Fruit fly (Drosophila melanogaster) whole organism, prepupa: ENCODE data around the gene HDAC6.

ENCODE experiments used
- CG10669 ChIP-seq: fragments of 200-800 bp; sonication (Bioruptor generic); optimal IDR thresholded peaks from 3 replicates; lab custom pipeline; 2018; ENCODE audit warnings: missing biosample characterization, mild to moderate bottlenecking, missing genetic modification characterization, moderate library complexity
- CG11294 ChIP-seq: fragments of 200-800 bp; sonication (Bioruptor generic); IDR thresholded peaks from 2 replicates; pipeline ENCODE4 v1.3.6; 2022; ENCODE audit warnings: missing biosample characterization, missing genetic modification characterization
- CG11762 ChIP-seq: fragments of 200-800 bp; sonication (Bioruptor generic); optimal IDR thresholded peaks from 3 replicates; lab custom pipeline; 2016; ENCODE audit warnings: missing biosample characterization, missing genetic modification characterization; ENCODE audit not compliant: insufficient read depth
- CG1621 ChIP-seq: fragments of 200-800 bp; sonication (Bioruptor generic); optimal IDR thresholded peaks from 3 replicates; lab custom pipeline; 2018; ENCODE audit warnings: missing biosample characterization, mild to moderate bottlenecking, missing genetic modification characterization
- CG3032 ChIP-seq: fragments of 200-800 bp; optimal IDR thresholded peaks from 2 replicates; lab custom pipeline; 2019; ENCODE audit warnings: missing biosample characterization, mild to moderate bottlenecking, missing genetic modification characterization, moderate library complexity
- CG31627 ChIP-seq: fragments of 200-800 bp; sonication (Bioruptor generic); optimal IDR thresholded peaks from 3 replicates; lab custom pipeline; 2016; ENCODE audit warnings: missing biosample characterization, missing genetic modification characterization
- CG3919 ChIP-seq: fragments of 200-800 bp; sonication (Bioruptor generic); optimal IDR thresholded peaks from 3 replicates; lab custom pipeline; 2016; ENCODE audit warnings: missing biosample characterization, missing genetic modification characterization
- CG6276 ChIP-seq: fragments of 200-800 bp; sonication (Bioruptor generic); optimal IDR thresholded peaks from 2 replicates; lab custom pipeline; 2017; ENCODE audit warnings: missing biosample characterization, mild to moderate bottlenecking, missing genetic modification characterization
- CG6808 ChIP-seq: fragments of 200-800 bp; sonication (Bioruptor generic); optimal IDR thresholded peaks from 3 replicates; lab custom pipeline; 2017; ENCODE audit warnings: missing biosample characterization, missing genetic modification characterization, mild to moderate bottlenecking, moderate library complexity, missing genetic modification reagents
- CG6854 ChIP-seq: fragments of 200-800 bp; sonication (Bioruptor generic); optimal IDR thresholded peaks from 2 replicates; lab custom pipeline; 2017; ENCODE audit warnings: missing biosample characterization, mild to moderate bottlenecking, missing genetic modification characterization
- CG8319 ChIP-seq: fragments of 200-800 bp; sonication (Bioruptor generic); optimal IDR thresholded peaks from 3 replicates; lab custom pipeline; 2016; ENCODE audit warnings: missing biosample characterization, missing genetic modification characterization
- Eip78C ChIP-seq: fragments of 200-800 bp; sonication (Bioruptor generic); peaks from one replicate; lab custom pipeline; 2016; ENCODE audit warnings: missing biosample characterization, missing genetic modification characterization
- Eip93F ChIP-seq: fragments of 200-800 bp; sonication (Bioruptor generic); optimal IDR thresholded peaks from 2 replicates; lab custom pipeline; 2016; ENCODE audit warnings: missing biosample characterization, mild to moderate bottlenecking, missing genetic modification characterization
- Ets96B ChIP-seq: fragments of 200-800 bp; optimal IDR thresholded peaks from 2 replicates; lab custom pipeline; 2019; ENCODE audit warnings: missing biosample characterization, mild to moderate bottlenecking, missing genetic modification characterization, moderate library complexity
- Hr38 ChIP-seq: sonication (Bioruptor generic); optimal IDR thresholded peaks from 2 replicates; lab custom pipeline; 2016; ENCODE audit warnings: missing biosample characterization, missing genetic modification characterization
- Hr4 ChIP-seq: fragments of 200-800 bp; sonication (Bioruptor generic); optimal IDR thresholded peaks from 3 replicates; lab custom pipeline; 2016; ENCODE audit warnings: missing biosample characterization, missing genetic modification characterization
- Lpt ChIP-seq: fragments of 200-800 bp; sonication (Bioruptor generic); optimal IDR thresholded peaks from 3 replicates; lab custom pipeline; 2016; ENCODE audit warnings: missing biosample characterization, missing genetic modification characterization
- OdsH ChIP-seq: fragments of 200-800 bp; sonication (Bioruptor generic); optimal IDR thresholded peaks from 3 replicates; lab custom pipeline; 2016; ENCODE audit warnings: missing biosample characterization, missing genetic modification characterization
- Smox ChIP-seq: fragments of 200-800 bp; sonication (Bioruptor generic); optimal IDR thresholded peaks from 3 replicates; lab custom pipeline; 2016; ENCODE audit warnings: missing biosample characterization, missing genetic modification characterization
- Sox102F ChIP-seq: fragments of 200-800 bp; sonication (Bioruptor generic); optimal IDR thresholded peaks from 2 replicates; lab custom pipeline; 2016; ENCODE audit warnings: missing biosample characterization, mild to moderate bottlenecking, missing genetic modification characterization
- Sox14 ChIP-seq: fragments of 200-800 bp; sonication (Bioruptor generic); optimal IDR thresholded peaks from 3 replicates; lab custom pipeline; 2016; ENCODE audit warnings: missing biosample characterization, missing genetic modification characterization
- Sox15 ChIP-seq: fragments of 200-800 bp; sonication (Bioruptor generic); optimal IDR thresholded peaks from 3 replicates; lab custom pipeline; 2016; ENCODE audit warnings: missing biosample characterization, missing genetic modification characterization
- achi ChIP-seq: fragments of 200-800 bp; sonication (Bioruptor generic); optimal IDR thresholded peaks from 3 replicates; lab custom pipeline; 2016; ENCODE audit warnings: missing biosample characterization, missing genetic modification characterization
- acj6 ChIP-seq: fragments of 200-800 bp; sonication (Bioruptor generic); optimal IDR thresholded peaks from 3 replicates; lab custom pipeline; 2016; ENCODE audit warnings: missing biosample characterization, missing genetic modification characterization
- cyc ChIP-seq: fragments of 200-800 bp; sonication (Bioruptor generic); optimal IDR thresholded peaks from 3 replicates; lab custom pipeline; 2016; ENCODE audit warnings: missing biosample characterization, missing genetic modification characterization
- dac ChIP-seq: fragments of 200-800 bp; sonication (Bioruptor generic); optimal IDR thresholded peaks from 2 replicates; lab custom pipeline; 2017; ENCODE audit warnings: missing biosample characterization, mild to moderate bottlenecking, missing genetic modification characterization
- eg ChIP-seq: fragments of 200-800 bp; sonication (Bioruptor generic); IDR thresholded peaks from 3 replicates; pipeline ENCODE4 v1.3.6; 2022; ENCODE audit warnings: missing biosample characterization, missing genetic modification characterization
- esn ChIP-seq: fragments of 200-800 bp; sonication (Bioruptor generic); optimal IDR thresholded peaks from 2 replicates; lab custom pipeline; 2016; ENCODE audit warnings: missing biosample characterization, mild to moderate bottlenecking, missing genetic modification characterization, moderate library complexity
- fd59A ChIP-seq: fragments of 200-800 bp; sonication (Bioruptor generic); optimal IDR thresholded peaks from 2 replicates; lab custom pipeline; 2017; ENCODE audit warnings: missing biosample characterization, mild to moderate bottlenecking, missing genetic modification characterization, missing genetic modification reagents
- net ChIP-seq: fragments of 200-800 bp; sonication (Bioruptor generic); optimal IDR thresholded peaks from 3 replicates; lab custom pipeline; 2016; ENCODE audit warnings: missing biosample characterization, missing genetic modification characterization
- spab ChIP-seq: fragments of 200-800 bp; sonication (Bioruptor generic); optimal IDR thresholded peaks from 2 replicates; lab custom pipeline; 2017; ENCODE audit warnings: missing biosample characterization, mild to moderate bottlenecking, missing genetic modification characterization, missing genetic modification reagents
- ss ChIP-seq, 2 experiments: fragments of 200-800 bp; sonication (Bioruptor generic); optimal IDR thresholded peaks; 2 replicates in 1 of 2; 3 replicates in 1 of 2; lab custom pipeline; 2017 to 2018; ENCODE audit warnings: mild to moderate bottlenecking in 2 of 2, missing biosample characterization in 2 of 2, missing genetic modification characterization in 2 of 2, moderate library complexity in 1 of 2
- svp ChIP-seq: fragments of 200-800 bp; sonication (Bioruptor generic); peaks from one replicate; lab custom pipeline; 2016; ENCODE audit warnings: missing biosample characterization, missing genetic modification characterization

The HDAC6 gene

DNA sequence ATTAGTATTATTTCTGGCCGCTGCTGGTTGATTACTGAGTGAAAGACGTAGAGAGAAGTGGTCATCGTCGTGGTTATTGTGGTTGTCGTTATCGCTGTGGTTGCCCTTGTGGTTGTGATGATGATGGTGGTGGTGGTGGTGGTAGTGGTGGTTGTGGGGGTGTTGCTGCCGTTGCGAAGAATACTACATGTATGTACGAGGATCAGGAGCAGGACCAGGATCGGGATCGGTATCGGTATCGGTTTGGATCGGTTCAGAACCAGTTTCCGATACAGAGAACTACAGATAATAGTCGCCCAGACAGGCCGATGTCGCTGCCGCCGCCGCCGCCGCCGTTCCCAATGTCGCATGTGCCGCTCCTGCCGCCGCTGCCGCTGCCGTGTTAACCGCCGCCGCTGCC is 19.6 kb downstream of the HDAC6 start:
- TF ChIP-seq CG6276 (GFP tag; lab: Kevin White, UChicago) = no peak
- TF ChIP-seq Hr4 (GFP tag; lab: Kevin White, UChicago) = no peak
- no peak for TF ChIP-seq dac (GFP tag; lab: Kevin White, UChicago)
- no peak for TF ChIP-seq Hr38 (GFP tag; lab: Kevin White, UChicago)
- TF ChIP-seq CG3919 (GFP tag; lab: Kevin White, UChicago) = no peak
- no peak for TF ChIP-seq CG6808
- TF ChIP-seq OdsH (GFP tag; lab: Kevin White, UChicago) = no peak
- TF ChIP-seq CG11762 (GFP tag; lab: Kevin White, UChicago) = no peak
- no peak for TF ChIP-seq CG1621 (tag; lab: Kevin White, UChicago)
- no peak for TF ChIP-seq svp (GFP tag; lab: Kevin White, UChicago)
- TF ChIP-seq eg = no peak
- no peak for TF ChIP-seq esn
- TF ChIP-seq Eip78C (GFP tag; lab: Kevin White, UChicago) = no peak

- TF ChIP-seq esn = no peak
Measured at dm6 chrX:15353654-15354053, 20.5 kb downstream of the HDAC6 start.

dm6 chrX:15356410-15356809 is 23.3 kb downstream of the HDAC6 start:
- TF ChIP-seq achi (GFP tag; lab: Kevin White, UChicago) (no peak), Smox (no peak), CG11294 (no peak), Eip93F (GFP tag; lab: Kevin White, UChicago) (no peak), CG8319 (GFP tag; lab: Kevin White, UChicago) (no peak), Sox14 (no peak), net (GFP tag; lab: Kevin White, UChicago) (no peak)

DNA sequence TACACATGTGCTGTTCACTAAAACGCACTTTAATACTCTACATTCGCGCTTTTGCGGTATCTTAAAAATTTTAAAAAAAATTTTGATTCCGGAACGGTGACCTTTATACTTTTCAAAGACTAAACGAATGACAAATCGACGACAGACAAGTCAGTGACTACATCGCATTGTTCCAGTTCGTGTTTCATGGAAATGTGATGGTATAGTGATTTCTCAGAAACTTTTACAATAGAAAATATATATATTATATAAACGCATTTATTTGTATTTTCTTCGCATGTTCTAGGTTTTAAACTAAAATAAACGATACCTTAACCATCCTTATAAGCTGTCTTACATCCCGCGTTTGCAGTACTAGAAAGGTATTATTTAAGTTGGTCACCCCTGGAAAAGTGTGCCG is 27.9 kb downstream of the HDAC6 start, which contains the start of gene Pp1-13C:
Gene Pp1-13C (minus strand): TSS at position 101 of the 400 bp plus-strand sequence.
- TF ChIP-seq CG8319 (GFP tag; lab: Kevin White, UChicago) (no peak), CG3032 (tag; lab: Kevin White, UChicago) (no peak), CG31627 (no peak), OdsH (GFP tag; lab: Kevin White, UChicago) (no peak), Lpt (GFP tag; lab: Kevin White, UChicago) (no peak), ss (GFP tag; optimal IDR thresholded peaks at IDR 0.05; lab: Kevin White, UChicago) (no peak), Sox15 (GFP tag; lab: Kevin White, UChicago) (no peak), Sox102F (no peak), Ets96B (tag; lab: Kevin White, UChicago) (no peak), spab (GFP tag; lab: Kevin White, UChicago) (no peak), CG10669 (no peak), dac (GFP tag; lab: Kevin White, UChicago) (no peak), cyc (GFP tag; lab: Kevin White, UChicago) (no peak), Smox (no peak), Hr4 (GFP tag; lab: Kevin White, UChicago) (no peak), CG6854 (no peak), CG11762 (GFP tag; lab: Kevin White, UChicago) (no peak), eg (no peak)

- TF ChIP-seq Eip78C (GFP tag; lab: Kevin White, UChicago) (peak; percentile 21), acj6 (peak; percentile 27), CG3919 (GFP tag; lab: Kevin White, UChicago) (peak; percentile 12), spab (GFP tag; lab: Kevin White, UChicago) (no peak), fd59A (GFP tag; lab: Kevin White, UChicago) (no peak), ss (GFP tag; optimal IDR thresholded peaks at IDR 0.05; lab: Kevin White, UChicago) (peak in 1 of 2 experiments; percentile 20), CG3032 (tag; lab: Kevin White, UChicago) (peak; percentile 20), cyc (GFP tag; lab: Kevin White, UChicago) (no peak)
Measured at dm6 chrX:15363649-15364048, 30.5 kb downstream of the HDAC6 start.
